Worm (Caenorhabditis elegans) whole organism, young adult: Measurements from ENCODE around the gene T07F8.1.

Experiments
- F57C9.4 ChIP-seq: sonication (generic microtip); optimal IDR thresholded peaks from 2 replicates; lab custom pipeline; 2017; ENCODE audit warnings: mild to moderate bottlenecking, missing genetic modification characterization, missing compliant biosample characterization
- ets-4 ChIP-seq: fragments of 200-800 bp; sonication (Bioruptor generic); optimal IDR thresholded peaks from 2 replicates; lab custom pipeline; 2018; ENCODE audit warnings: mild to moderate bottlenecking, missing genetic modification characterization, missing compliant biosample characterization
- lsl-1 ChIP-seq: fragments of 200-800 bp; sonication (Bioruptor generic); optimal IDR thresholded peaks from 2 replicates; lab custom pipeline; 2018; ENCODE audit warnings: mild to moderate bottlenecking, missing genetic modification characterization, moderate library complexity, missing compliant biosample characterization

- no peak for TF ChIP-seq F57C9.4 (tag; lab: Kevin White, UChicago)
- no peak for TF ChIP-seq ets-4
- TF ChIP-seq lsl-1, result no peak
These were observed 23.3 kb downstream of the T07F8.1 start, which contains the start of gene dyf-13 for ce11 chrII:7171305-7171998.
